Worm (Caenorhabditis elegans) whole organism, L1 larva: ENCODE results near the gene gpa-6.

Experiments
- ceh-8 ChIP-seq: fragments of 200-800 bp; sonication (Bioruptor generic); optimal IDR thresholded peaks from 2 replicates; lab custom pipeline; 2018; ENCODE audit warnings: mild to moderate bottlenecking, missing genetic modification characterization, moderate library complexity, missing compliant biosample characterization
- ces-1 ChIP-seq: fragments of 150-350 bp; optimal IDR thresholded peaks from 2 replicates; lab custom pipeline; 2014; ENCODE audit warnings: missing biosample characterization, missing genetic modification reagents, missing genetic modification characterization
- fkh-10 ChIP-seq: sonication (generic microtip); optimal IDR thresholded peaks from 2 replicates; lab custom pipeline; 2017; ENCODE audit warnings: missing biosample characterization, missing genetic modification reagents, missing genetic modification characterization
- fos-1 ChIP-seq: fragments of 150-350 bp; optimal IDR thresholded peaks from 2 replicates; lab custom pipeline; 2014; ENCODE audit warnings: missing biosample characterization, missing genetic modification characterization
- lin-15B ChIP-seq: fragments of 150-350 bp; sonication (generic microtip); optimal IDR thresholded peaks from 3 replicates; lab custom pipeline; 2014; ENCODE audit warnings: missing biosample characterization, missing genetic modification characterization
- lin-39 ChIP-seq: fragments of 150-350 bp; optimal IDR thresholded peaks from 2 replicates; lab custom pipeline; 2014; ENCODE audit warnings: missing biosample characterization, missing genetic modification reagents, missing genetic modification characterization
- nhr-11 ChIP-seq: fragments of 150-350 bp; optimal IDR thresholded peaks from 2 replicates; lab custom pipeline; 2014; ENCODE audit warnings: missing biosample characterization, missing genetic modification characterization
- nhr-19 ChIP-seq: fragments of 200-800 bp; sonication (Bioruptor generic); conservative IDR thresholded peaks from 2 replicates; pipeline ENCODE4 v1.3.6; 2022; ENCODE audit warnings: missing genetic modification characterization, missing compliant biosample characterization
- nhr-237 ChIP-seq: fragments of 150-350 bp; optimal IDR thresholded peaks from 2 replicates; lab custom pipeline; 2014; ENCODE audit warnings: missing biosample characterization, missing genetic modification characterization
- nhr-28 ChIP-seq: fragments of 150-350 bp; optimal IDR thresholded peaks from 2 replicates; lab custom pipeline; 2014; ENCODE audit warnings: missing biosample characterization, missing genetic modification characterization
- unc-62 ChIP-seq: fragments of 150-350 bp; optimal IDR thresholded peaks from 2 replicates; lab custom pipeline; 2014; ENCODE audit warnings: missing biosample characterization, missing genetic modification reagents, missing genetic modification characterization

- TF ChIP-seq nhr-237 (tag; lab: Kevin White, UChicago): no peak
- TF ChIP-seq lin-39 (tag; lab: Kevin White, UChicago): no peak
- no peak for TF ChIP-seq nhr-19 (GFP tag; lab: Robert Waterston, UW)
- no peak for TF ChIP-seq lin-15B (tag; lab: Kevin White, UChicago)
- no peak for TF ChIP-seq unc-62 (GFP tag; lab: Kevin White, UChicago)
- no peak for TF ChIP-seq ceh-8 (GFP tag; lab: Kevin White, UChicago)
- no peak for TF ChIP-seq ces-1 (GFP tag; lab: Kevin White, UChicago)
- TF ChIP-seq nhr-28 (tag; lab: Kevin White, UChicago): no peak
- no peak for TF ChIP-seq fkh-10 (GFP tag; lab: Kevin White, UChicago)
- no peak for TF ChIP-seq nhr-11 (tag; lab: Kevin White, UChicago)
- no peak for TF ChIP-seq fos-1 (tag; lab: Kevin White, UChicago)
Observed at ce11 chrX:13237102-13237501, 46.1 kb downstream of the gpa-6 start, which contains the start of gene K08H2.3.
